Fruit fly (Drosophila melanogaster) whole organism, embryonic: ENCODE data around the gene Ubc6.

Experiments used
- CG10431 ChIP-seq: fragments of 200-800 bp; sonication (Bioruptor generic); optimal IDR thresholded peaks from 3 replicates; lab custom pipeline; 2018; ENCODE audit warnings: missing biosample characterization, mild to moderate bottlenecking, missing genetic modification characterization
- CG10462 ChIP-seq: fragments of 200-800 bp; sonication (Bioruptor generic); optimal IDR thresholded peaks from 2 replicates; lab custom pipeline; 2016; ENCODE audit warnings: missing biosample characterization, missing genetic modification characterization
- CG11398 ChIP-seq: fragments of 200-800 bp; sonication (Bioruptor generic); optimal IDR thresholded peaks from 2 replicates; lab custom pipeline; 2016; ENCODE audit warnings: missing biosample characterization, missing genetic modification characterization
- CG11504 ChIP-seq: fragments of 200-800 bp; sonication (Bioruptor generic); optimal IDR thresholded peaks from 3 replicates; lab custom pipeline; 2019; ENCODE audit warnings: missing biosample characterization, mild to moderate bottlenecking, missing genetic modification characterization, moderate library complexity
- CG11560 ChIP-seq: fragments of 200-800 bp; sonication (Bioruptor generic); IDR thresholded peaks from 3 replicates; pipeline ENCODE4 v1.3.6; 2022; ENCODE audit warnings: missing biosample characterization, missing genetic modification characterization
- CG11723 ChIP-seq: fragments of 200-800 bp; sonication (Bioruptor generic); optimal IDR thresholded peaks from 2 replicates; lab custom pipeline; 2017; ENCODE audit warnings: missing biosample characterization, mild to moderate bottlenecking, missing genetic modification characterization
- CG12744 ChIP-seq: fragments of 200-800 bp; sonication (Bioruptor generic); optimal IDR thresholded peaks from 2 replicates; lab custom pipeline; 2016; ENCODE audit warnings: missing biosample characterization, missing genetic modification characterization
- CG13296 ChIP-seq: fragments of 200-800 bp; sonication (Bioruptor generic); optimal IDR thresholded peaks from 3 replicates; lab custom pipeline; 2018; ENCODE audit warnings: missing biosample characterization, mild to moderate bottlenecking, missing genetic modification characterization
- CG13775 ChIP-seq: fragments of 200-800 bp; sonication (Bioruptor generic); optimal IDR thresholded peaks from 3 replicates; lab custom pipeline; 2017; ENCODE audit warnings: missing biosample characterization, mild to moderate bottlenecking, missing genetic modification characterization
- CG14965 ChIP-seq: fragments of 200-800 bp; sonication (Bioruptor generic); optimal IDR thresholded peaks from 2 replicates; lab custom pipeline; 2016; ENCODE audit warnings: missing biosample characterization, missing genetic modification characterization, borderline replicate concordance
- CG17328 ChIP-seq: fragments of 200-800 bp; sonication (Bioruptor generic); IDR thresholded peaks from 2 replicates; pipeline ENCODE4 v1.3.6; 2022; ENCODE audit warnings: missing biosample characterization, missing genetic modification characterization
- CG30403 ChIP-seq: fragments of 200-800 bp; sonication (Bioruptor generic); optimal IDR thresholded peaks from 3 replicates; lab custom pipeline; 2016; ENCODE audit warnings: missing biosample characterization, missing genetic modification characterization
- CG3065 ChIP-seq: fragments of 200-800 bp; sonication (Bioruptor generic); optimal IDR thresholded peaks from 2 replicates; lab custom pipeline; 2016; ENCODE audit warnings: missing biosample characterization, missing genetic modification characterization
- CG31365 ChIP-seq: fragments of 200-800 bp; sonication (Bioruptor generic); optimal IDR thresholded peaks from 2 replicates; lab custom pipeline; 2018; ENCODE audit warnings: missing biosample characterization, mild to moderate bottlenecking, missing genetic modification characterization
- CG3163 ChIP-seq: fragments of 200-800 bp; sonication (Bioruptor generic); optimal IDR thresholded peaks from 3 replicates; lab custom pipeline; 2016; ENCODE audit warnings: missing biosample characterization, missing genetic modification characterization
- CG6791 ChIP-seq: fragments of 200-800 bp; sonication (Bioruptor generic); IDR thresholded peaks from 3 replicates; pipeline ENCODE4 v1.3.6; 2022; ENCODE audit warnings: missing biosample characterization, missing genetic modification characterization; ENCODE audit not compliant: partially characterized antibody
- CG7556 ChIP-seq: fragments of 200-800 bp; sonication (Bioruptor generic); optimal IDR thresholded peaks from 2 replicates; lab custom pipeline; 2017; ENCODE audit warnings: missing biosample characterization, mild to moderate bottlenecking, missing genetic modification characterization
- CG7963 ChIP-seq: fragments of 200-800 bp; sonication (Bioruptor generic); IDR thresholded peaks from 3 replicates; pipeline ENCODE4 v1.3.6; 2022; ENCODE audit warnings: missing biosample characterization, missing genetic modification characterization; ENCODE audit not compliant: partially characterized antibody
- CG8765 ChIP-seq: fragments of 200-800 bp; sonication (Bioruptor generic); IDR thresholded peaks from 2 replicates; pipeline ENCODE4 v1.3.6; 2022; ENCODE audit warnings: missing biosample characterization, missing genetic modification characterization
- CHES-1-like ChIP-seq: fragments of 200-800 bp; sonication (Bioruptor generic); optimal IDR thresholded peaks from 2 replicates; lab custom pipeline; 2016; ENCODE audit warnings: missing biosample characterization, missing genetic modification characterization
- Chrac-16 ChIP-seq: fragments of 200-800 bp; sonication (Bioruptor generic); optimal IDR thresholded peaks from 3 replicates; lab custom pipeline; 2016; ENCODE audit warnings: missing biosample characterization, missing genetic modification characterization
- Dek ChIP-seq: fragments of 200-800 bp; sonication (Bioruptor generic); optimal IDR thresholded peaks from 3 replicates; lab custom pipeline; 2019; ENCODE audit warnings: missing biosample characterization, mild to moderate bottlenecking, missing genetic modification characterization, moderate library complexity
- Dref ChIP-seq: fragments of 200-800 bp; sonication (Bioruptor generic); IDR thresholded peaks from 2 replicates; pipeline ENCODE4 v1.3.6; 2022; ENCODE audit warnings: missing biosample characterization, missing genetic modification characterization
- Elba2 ChIP-seq: fragments of 200-800 bp; sonication (Bioruptor generic); optimal IDR thresholded peaks from 3 replicates; lab custom pipeline; 2016; ENCODE audit warnings: missing biosample characterization, missing genetic modification characterization
- MESR4 ChIP-seq: fragments of 200-800 bp; sonication (Bioruptor generic); optimal IDR thresholded peaks from 2 replicates; lab custom pipeline; 2018; ENCODE audit warnings: missing biosample characterization, mild to moderate bottlenecking, missing genetic modification characterization, moderate library complexity
- NK7.1 ChIP-seq: fragments of 200-800 bp; sonication (Bioruptor generic); optimal IDR thresholded peaks from 3 replicates; lab custom pipeline; 2016; ENCODE audit warnings: missing biosample characterization, missing genetic modification characterization
- Ravus ChIP-seq: fragments of 200-800 bp; sonication (Bioruptor generic); IDR thresholded peaks from 2 replicates; pipeline ENCODE4 v1.3.6; 2022; ENCODE audit warnings: missing biosample characterization, missing genetic modification characterization
- Rx ChIP-seq: fragments of 200-800 bp; sonication (Bioruptor generic); IDR thresholded peaks from 2 replicates; pipeline ENCODE4 v1.3.6; 2022; ENCODE audit warnings: missing biosample characterization, missing genetic modification characterization
- Sox100B ChIP-seq: fragments of 200-800 bp; sonication (Bioruptor generic); optimal IDR thresholded peaks from 3 replicates; lab custom pipeline; 2018; ENCODE audit warnings: missing biosample characterization, mild to moderate bottlenecking, missing genetic modification characterization
- Stat92E ChIP-seq, 3 experiments: fragments of >200 bp in 2 of 3; fragments of 200-800 bp in 1 of 3; sonication (Bioruptor generic) in 1 of 3; optimal IDR thresholded peaks; 2 replicates each; lab custom pipeline; 2017 to 2019; ENCODE audit warnings: missing biosample characterization in 3 of 3, missing genetic modification characterization in 3 of 3, mild to moderate bottlenecking in 1 of 3, moderate library complexity in 1 of 3
- Xrp1 ChIP-seq: fragments of 200-800 bp; sonication (Bioruptor generic); IDR thresholded peaks from 2 replicates; pipeline ENCODE4 v1.3.6; 2022; ENCODE audit warnings: missing biosample characterization, missing genetic modification characterization
- al ChIP-seq: fragments of 200-800 bp; sonication (Bioruptor generic); IDR thresholded peaks from 2 replicates; pipeline ENCODE4 v1.3.6; 2022; ENCODE audit warnings: missing biosample characterization, missing genetic modification characterization
- ash1 ChIP-seq: fragments of 200-800 bp; sonication (Bioruptor generic); optimal IDR thresholded peaks from 2 replicates; lab custom pipeline; 2018; ENCODE audit warnings: missing biosample characterization, mild to moderate bottlenecking, missing genetic modification characterization
- ato ChIP-seq: fragments of 200-800 bp; sonication (Bioruptor generic); IDR thresholded peaks from 2 replicates; pipeline ENCODE4 v1.3.6; 2022; ENCODE audit warnings: missing biosample characterization, missing genetic modification characterization; ENCODE audit not compliant: partially characterized antibody
- btn ChIP-seq: fragments of 200-800 bp; sonication (Bioruptor generic); optimal IDR thresholded peaks from 2 replicates; lab custom pipeline; 2016; ENCODE audit warnings: missing biosample characterization, missing genetic modification characterization
- chinmo ChIP-seq: fragments of 200-800 bp; sonication (Bioruptor generic); IDR thresholded peaks from 4 replicates; pipeline ENCODE4 v1.3.6; 2022; ENCODE audit warnings: missing biosample characterization, missing genetic modification characterization; ENCODE audit not compliant: partially characterized antibody
- corto ChIP-seq: fragments of 200-800 bp; sonication (Bioruptor generic); optimal IDR thresholded peaks from 2 replicates; lab custom pipeline; 2016; ENCODE audit warnings: missing biosample characterization, mild to moderate bottlenecking, missing genetic modification characterization, moderate library complexity
- da ChIP-seq: fragments of 200-800 bp; sonication (Bioruptor generic); optimal IDR thresholded peaks from 2 replicates; lab custom pipeline; 2016; ENCODE audit warnings: missing biosample characterization, missing genetic modification characterization
- dmrt11E ChIP-seq: fragments of 200-800 bp; sonication (Bioruptor generic); optimal IDR thresholded peaks from 3 replicates; lab custom pipeline; 2018; ENCODE audit warnings: missing biosample characterization, mild to moderate bottlenecking, missing genetic modification characterization, moderate library complexity
- fd96Cb ChIP-seq: fragments of 200-800 bp; sonication (Bioruptor generic); optimal IDR thresholded peaks from 2 replicates; lab custom pipeline; 2018; ENCODE audit warnings: missing biosample characterization, mild to moderate bottlenecking, missing genetic modification characterization, moderate library complexity
- grau ChIP-seq: fragments of 200-800 bp; optimal IDR thresholded peaks from 3 replicates; lab custom pipeline; 2019; ENCODE audit warnings: missing biosample characterization, mild to moderate bottlenecking, missing genetic modification characterization, moderate library complexity
- ken ChIP-seq: fragments of 200-800 bp; sonication (Bioruptor generic); IDR thresholded peaks from 3 replicates; pipeline ENCODE4 v1.3.6; 2022; ENCODE audit warnings: missing biosample characterization, missing genetic modification characterization
- lola ChIP-seq, 3 experiments: fragments of >200 bp in 2 of 3; fragments of 200-800 bp in 1 of 3; sonication (Bioruptor generic) in 1 of 3; optimal IDR thresholded peaks; 2 replicates each; lab custom pipeline; 2017 to 2019; ENCODE audit warnings: missing biosample characterization in 3 of 3, missing genetic modification characterization in 3 of 3, mild to moderate bottlenecking in 1 of 3, moderate library complexity in 1 of 3
- mam ChIP-seq: fragments of 200-800 bp; sonication (Bioruptor generic); optimal IDR thresholded peaks from 3 replicates; lab custom pipeline; 2016; ENCODE audit warnings: missing biosample characterization, missing genetic modification characterization
- nmo ChIP-seq: fragments of 200-800 bp; sonication (Bioruptor generic); optimal IDR thresholded peaks from 2 replicates; lab custom pipeline; 2018; ENCODE audit warnings: missing biosample characterization, mild to moderate bottlenecking, missing genetic modification characterization, moderate library complexity
- sc ChIP-seq, 3 experiments: fragments of >200 bp in 2 of 3; fragments of 200-800 bp in 1 of 3; sonication (Bioruptor generic) in 1 of 3; optimal IDR thresholded peaks; 2 replicates in 2 of 3; 3 replicates in 1 of 3; lab custom pipeline; 2017; ENCODE audit warnings: mild to moderate bottlenecking in 1 of 3, missing biosample characterization in 1 of 3, missing genetic modification characterization in 1 of 3, missing genetic modification reagents in 1 of 3
- sens ChIP-seq: fragments of 200-800 bp; sonication (Bioruptor generic); peaks from one replicate; lab custom pipeline; 2016; ENCODE audit warnings: missing biosample characterization, missing genetic modification characterization
- slou ChIP-seq: fragments of 200-800 bp; sonication (Bioruptor generic); optimal IDR thresholded peaks from 3 replicates; lab custom pipeline; 2016; ENCODE audit warnings: missing biosample characterization, missing genetic modification characterization
- so ChIP-seq: fragments of 200-800 bp; sonication (Bioruptor generic); IDR thresholded peaks from 3 replicates; pipeline ENCODE4 v1.3.6; 2022; ENCODE audit warnings: missing biosample characterization, missing genetic modification characterization
- z ChIP-seq: fragments of 200-800 bp; sonication (Bioruptor generic); IDR thresholded peaks from 3 replicates; pipeline ENCODE4 v1.3.6; 2022; ENCODE audit warnings: missing biosample characterization, missing genetic modification characterization

Ubc6 gene

DNA sequence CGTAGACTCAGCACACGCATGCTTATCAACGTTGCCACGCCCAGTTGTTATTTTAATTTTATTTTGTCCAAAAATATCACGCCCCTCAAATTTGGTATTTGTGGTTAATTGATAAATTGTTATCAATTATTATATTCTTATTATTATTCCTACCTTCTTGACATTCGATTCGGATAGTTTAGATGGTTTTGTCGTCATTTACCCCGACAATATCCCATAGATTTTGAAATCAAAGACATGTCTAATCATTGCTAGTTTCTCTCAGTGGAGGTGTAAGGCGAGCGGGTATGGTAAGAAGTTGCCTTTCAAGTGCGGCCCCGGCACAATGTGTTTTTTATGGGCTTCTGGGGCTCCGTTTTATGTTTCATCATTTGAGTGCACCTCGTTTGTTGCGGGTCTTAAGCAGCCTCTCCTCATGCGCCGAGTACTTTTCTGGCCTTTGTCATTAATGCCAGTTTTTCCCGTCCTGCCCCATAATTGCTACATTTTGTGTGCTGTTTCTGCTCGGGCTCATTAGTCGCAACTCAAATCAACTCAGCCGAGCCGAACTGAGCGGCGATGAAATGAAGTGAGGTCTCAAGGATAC, 26.8 kb upstream of the Ubc6 start (continued):
- TF ChIP-seq CG10431 (no peak), CG13296 (no peak), Dek (tag; lab: Kevin White, UChicago) (no peak), Stat92E (GFP tag; optimal IDR thresholded peaks at IDR 0.05; lab: Kevin White, UChicago) (peak in 1 of 3 experiments; percentile 1), CG3065 (GFP tag; lab: Kevin White, UChicago) (peak; percentile 39), CG12744 (GFP tag; lab: Kevin White, UChicago) (no peak), NK7.1 (GFP tag; lab: Kevin White, UChicago) (no peak), CG11560 (tag; lab: Robert Waterston, UW) (no peak), Sox100B (GFP tag; lab: Kevin White, UChicago) (peak; percentile 2), Chrac-16 (GFP tag; lab: Kevin White, UChicago) (peak; percentile 0), CG6791 (GFP tag; lab: Robert Waterston, UW) (no peak), so (GFP tag; lab: Robert Waterston, UW) (no peak), al (no peak), CG30403 (GFP tag; lab: Kevin White, UChicago) (peak; percentile 11), CG13775 (GFP tag; lab: Kevin White, UChicago) (peak; percentile 11), CHES-1-like (no peak), sens (peak; percentile 76), mam (no peak), chinmo (GFP tag; lab: Robert Waterston, UW) (no peak), corto (GFP tag; lab: Kevin White, UChicago) (no peak), grau (peak; percentile 0), CG7556 (GFP tag; lab: Kevin White, UChicago) (peak; percentile 5), Ravus (GFP tag; lab: Robert Waterston, UW) (no peak), da (no peak), CG11398 (no peak), CG14965 (no peak), btn (GFP tag; lab: Kevin White, UChicago) (no peak), Xrp1 (GFP tag; lab: Robert Waterston, UW) (0 out of 2 replicates have a peak, but pooled peaks have one; percentile 28), CG7963 (GFP tag; lab: Robert Waterston, UW) (no peak), CG8765 (GFP tag; lab: Robert Waterston, UW) (no peak), Elba2 (no peak), CG11723 (GFP tag; lab: Kevin White, UChicago) (no peak), ken (GFP tag; lab: Robert Waterston, UW) (no peak), MESR4 (GFP tag; lab: Kevin White, UChicago) (no peak), CG31365 (tag; lab: Kevin White, UChicago) (no peak), slou (GFP tag; lab: Kevin White, UChicago) (no peak), nmo (GFP tag; lab: Kevin White, UChicago) (peak; percentile 10), ash1 (no peak), z (GFP tag; lab: Robert Waterston, UW) (0 out of 3 replicates have a peak, but pooled peaks have one; percentile 32), dmrt11E (tag; lab: Kevin White, UChicago) (peak; percentile 40), sc (optimal IDR thresholded peaks at IDR 0.05; lab: Kevin White, UChicago) (no peak), sc (GFP tag; optimal IDR thresholded peaks at IDR 0.05; lab: Kevin White, UChicago) (no peak), Rx (GFP tag; lab: Robert Waterston, UW) (no peak), lola (GFP tag; optimal IDR thresholded peaks at IDR 0.05; lab: Kevin White, UChicago) (peak in 1 of 3 experiments; percentile 38), CG17328 (no peak), Dref (no peak), fd96Cb (no peak), CG3163 (no peak), CG10462 (GFP tag; lab: Kevin White, UChicago) (no peak), ato (GFP tag; lab: Robert Waterston, UW) (no peak), CG11504 (tag; lab: Kevin White, UChicago) (no peak)
